Fruit fly (Drosophila melanogaster): ENCODE data around the gene Toll-9.

Toll-9 gene

DNA sequence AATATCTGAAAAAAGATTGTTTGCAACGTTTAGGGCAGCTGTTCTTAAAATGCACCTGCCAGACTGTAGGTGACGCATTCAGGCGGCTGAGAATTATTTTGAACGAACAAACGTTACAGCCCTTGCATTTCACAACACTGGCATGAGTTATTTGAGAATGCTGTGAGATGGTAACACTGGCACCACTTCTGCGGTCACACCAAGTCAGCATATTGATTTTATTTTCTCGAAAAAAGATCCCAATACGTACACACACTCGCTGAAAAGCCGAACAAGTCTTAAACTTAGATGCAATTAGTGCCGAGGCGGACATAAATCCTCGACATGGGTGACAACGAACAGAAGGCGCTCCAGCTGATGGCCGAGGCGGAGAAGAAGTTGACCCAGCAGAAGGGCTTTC lies 53.1 kb downstream of the Toll-9 start, which contains the start of gene alphaSnap (continued):
- TF ChIP-seq nom (GFP tag; optimal IDR thresholded peaks at IDR 0.05) (peak; percentile 20), CG10979 (tag; optimal IDR thresholded peaks at IDR 0.05) (peak; percentile 9), CG14050 (GFP tag; IDR thresholded peaks at IDR 0.05) (no peak), CG30403 (GFP tag; optimal IDR thresholded peaks at IDR 0.05) (peak; percentile 18), slbo (GFP tag; IDR thresholded peaks at IDR 0.05) (peak; percentile 49), sug (tag; optimal IDR thresholded peaks at IDR 0.05) (peak; percentile 39), CG2120 (GFP tag; optimal IDR thresholded peaks at IDR 0.05) (peak; percentile 50), seq (GFP tag; IDR thresholded peaks at IDR 0.05) (peak; percentile 45; the same call in 1 of the 2 replicates), pnt (GFP tag; optimal IDR thresholded peaks at IDR 0.05) (no peak), hth (optimal IDR thresholded peaks at IDR 0.05) (no peak), fd3F (GFP tag; optimal IDR thresholded peaks at IDR 0.05) (no peak), wek (GFP tag; optimal IDR thresholded peaks at IDR 0.05) (peak; percentile 2), CG10209 (GFP tag; optimal IDR thresholded peaks at IDR 0.05) (peak; percentile 19), disco-r (GFP tag; optimal IDR thresholded peaks at IDR 0.05) (no peak), trh (GFP tag; optimal IDR thresholded peaks at IDR 0.05) (no peak), HmgD (GFP tag; optimal IDR thresholded peaks at IDR 0.05) (peak; percentile 42), CG10654 (GFP tag; optimal IDR thresholded peaks at IDR 0.05) (no peak), CG13287 (GFP tag; IDR thresholded peaks at IDR 0.05; ENCODE audit: partially characterized antibody) (peak; percentile 37; the same call in 1 of the 2 replicates), CoRest (tag; optimal IDR thresholded peaks at IDR 0.05) (peak; percentile 57), insv (GFP tag; optimal IDR thresholded peaks at IDR 0.05) (peak in 1 of 2 experiments; percentile 49), vvl (GFP tag; IDR thresholded peaks at IDR 0.05) (peak; percentile 67; the same call in 1 of the 2 replicates), CG11456 (GFP tag; IDR thresholded peaks at IDR 0.05) (peak; percentile 38; the same call in 1 of the 3 replicates), CG4424 (GFP tag; optimal IDR thresholded peaks at IDR 0.05) (peak; percentile 6), Trl (optimal IDR thresholded peaks at IDR 0.05) (no peak), Trl (GFP tag; optimal IDR thresholded peaks at IDR 0.05) (peak; percentile 36), CG14860 (GFP tag; IDR thresholded peaks at IDR 0.05; ENCODE audit: partially characterized antibody) (no peak), CG15601 (tag; optimal IDR thresholded peaks at IDR 0.05) (peak; percentile 33), zen (tag; optimal IDR thresholded peaks at IDR 0.05) (no peak), CG15514 (GFP tag; optimal IDR thresholded peaks at IDR 0.05) (peak; percentile 74), E2f1 (GFP tag; IDR thresholded peaks at IDR 0.05) (no peak), pho (GFP tag; optimal IDR thresholded peaks at IDR 0.05) (peak; percentile 51), Hr3 (GFP tag; optimal IDR thresholded peaks at IDR 0.05) (peak; percentile 8), Fer1 (GFP tag; optimal IDR thresholded peaks at IDR 0.05) (peak; percentile 15), stwl (tag; optimal IDR thresholded peaks at IDR 0.05) (peak; percentile 94), CG1647 (GFP tag; optimal IDR thresholded peaks at IDR 0.05) (peak; percentile 14), amos (GFP tag; IDR thresholded peaks at IDR 0.05; ENCODE audit: partially characterized antibody) (peak; percentile 44), CG17829 (tag; optimal IDR thresholded peaks at IDR 0.05) (peak; percentile 54), Sry-δ (GFP tag; optimal IDR thresholded peaks at IDR 0.05) (peak; percentile 41), CHES-1-like (GFP tag; optimal IDR thresholded peaks at IDR 0.05) (peak; percentile 18), CG13894 (tag; optimal IDR thresholded peaks at IDR 0.05) (peak; percentile 0), CG1603 (tag; optimal IDR thresholded peaks at IDR 0.05) (peak; percentile 74), fd102C (GFP tag; optimal IDR thresholded peaks at IDR 0.05) (no peak), dm (GFP tag; optimal IDR thresholded peaks at IDR 0.05) (no peak), CG14710 (tag; optimal IDR thresholded peaks at IDR 0.05) (peak; percentile 91), Adf1 (GFP tag; IDR thresholded peaks at IDR 0.05) (0 out of 2 replicates have a peak, but pooled peaks have one; percentile 6), CG12071 (GFP tag; optimal IDR thresholded peaks at IDR 0.05) (no peak), Sin3A (optimal IDR thresholded peaks at IDR 0.05) (peak; percentile 45), CG7786 (GFP tag; optimal IDR thresholded peaks at IDR 0.05) (peak; percentile 36), fu2 (GFP tag; optimal IDR thresholded peaks at IDR 0.05) (peak; percentile 34), Nf-YA (GFP tag; IDR thresholded peaks at IDR 0.05) (no peak), hbn (GFP tag; IDR thresholded peaks at IDR 0.05; ENCODE audit: partially characterized antibody) (peak; percentile 46; the same call in 1 of the 2 replicates)

Measured in whole organism, embryonic.